Worm (Caenorhabditis elegans) whole organism, L1 larva: ENCODE measurements around the gene his-24.

ENCODE experiments used
- C16A3.4 ChIP-seq: fragments of 150-350 bp; optimal IDR thresholded peaks from 2 replicates; lab custom pipeline; 2014; ENCODE audit warnings: missing biosample characterization, missing genetic modification characterization
- ama-1 ChIP-seq: fragments of 150-350 bp; optimal IDR thresholded peaks from 2 replicates; lab custom pipeline; 2014
- egl-27 ChIP-seq, 2 experiments: fragments of 150-350 bp in 1 of 2; sonication (generic microtip); optimal IDR thresholded peaks; 3 replicates each; lab custom pipeline; 2017 to 2018; ENCODE audit warnings: missing biosample characterization in 2 of 2, missing genetic modification characterization in 2 of 2, missing genetic modification reagents in 2 of 2
- fos-1 ChIP-seq: fragments of 150-350 bp; optimal IDR thresholded peaks from 2 replicates; lab custom pipeline; 2014; ENCODE audit warnings: missing biosample characterization, missing genetic modification characterization
- lin-13 ChIP-seq: fragments of 150-350 bp; optimal IDR thresholded peaks from 2 replicates; lab custom pipeline; 2014; ENCODE audit warnings: missing biosample characterization, missing genetic modification reagents, missing genetic modification characterization
- lin-39 ChIP-seq: fragments of 150-350 bp; optimal IDR thresholded peaks from 2 replicates; lab custom pipeline; 2014; ENCODE audit warnings: missing biosample characterization, missing genetic modification reagents, missing genetic modification characterization
- nhr-12 ChIP-seq: sonication (generic microtip); optimal IDR thresholded peaks from 2 replicates; lab custom pipeline; 2017; ENCODE audit warnings: missing biosample characterization, missing genetic modification characterization
- nhr-28 ChIP-seq: fragments of 150-350 bp; optimal IDR thresholded peaks from 2 replicates; lab custom pipeline; 2014; ENCODE audit warnings: missing biosample characterization, missing genetic modification characterization
- unc-130 ChIP-seq: fragments of 150-350 bp; optimal IDR thresholded peaks from 2 replicates; lab custom pipeline; 2017; ENCODE audit warnings: missing biosample characterization, missing genetic modification characterization, inconsistent platforms
- zag-1 ChIP-seq: fragments of 150-350 bp; optimal IDR thresholded peaks from 2 replicates; lab custom pipeline; 2014; ENCODE audit warnings: missing biosample characterization, missing genetic modification characterization

- TF ChIP-seq zag-1 (tag; lab: Kevin White, UChicago) (no peak), lin-13 (GFP tag; lab: Kevin White, UChicago) (no peak), egl-27 (tag; optimal IDR thresholded peaks at IDR 0.05; lab: Kevin White, UChicago) (no peak), fos-1 (tag; lab: Kevin White, UChicago) (no peak), unc-130 (tag; lab: Kevin White, UChicago) (peak; percentile 3), C16A3.4 (no peak), nhr-12 (no peak), nhr-28 (tag; lab: Kevin White, UChicago) (no peak), ama-1 (no peak), lin-39 (tag; lab: Kevin White, UChicago) (no peak)
Observed at ce11 chrX:14503800-14504550, 14.1 kb downstream of the his-24 start, which contains the start of gene M163.1.
